Worm (Caenorhabditis elegans): ENCODE measurements around the gene set-13.

set-13 gene

ce11 chrII:2781355-2781754 is 35.4 kb upstream of the set-13 start, which contains the start of gene F08D12.2 (continued):
- TF ChIP-seq B0336.3 (GFP tag; IDR thresholded peaks at IDR 0.05) (no peak), attf-5 (GFP tag; optimal IDR thresholded peaks at IDR 0.05) (no peak), C06A6.2 (GFP tag; conservative IDR thresholded peaks at IDR 0.05) (no peak), F37B4.10 (GFP tag; IDR thresholded peaks at IDR 0.05) (no peak)

- peak; percentile 63; the same call in 1 of the 2 replicates for TF ChIP-seq egrh-3 (GFP tag; IDR thresholded peaks at IDR 0.05)
- TF ChIP-seq zfh-2 (GFP tag; conservative IDR thresholded peaks at IDR 0.05): peak; percentile 73
- no peak for TF ChIP-seq atf-7 (tag; optimal IDR thresholded peaks at IDR 0.05)
Measured at ce11 chrII:2783380-2783779, 33.4 kb upstream of the set-13 start.

- TF ChIP-seq egrh-3 (GFP tag; IDR thresholded peaks at IDR 0.05) (peak; percentile 86; the same call in 1 of the 2 replicates), zfh-2 (GFP tag; conservative IDR thresholded peaks at IDR 0.05) (peak; percentile 88), mel-28 (tag; optimal IDR thresholded peaks at IDR 0.05; ENCODE audit: borderline replicate concordance) (no peak), ceh-79 (tag; optimal IDR thresholded peaks at IDR 0.05) (no peak), gei-17 (GFP tag; optimal IDR thresholded peaks at IDR 0.05) (no peak), sea-2 (GFP tag; IDR thresholded peaks at IDR 0.05) (no peak), athp-1 (tag; optimal IDR thresholded peaks at IDR 0.05) (no peak), F37B4.10 (GFP tag; IDR thresholded peaks at IDR 0.05) (0 out of 2 replicates have a peak, but pooled peaks have one; percentile 64), F49E8.2 (tag; optimal IDR thresholded peaks at IDR 0.05; ENCODE audit: insufficient read depth) (no peak)
Measured at ce11 chrII:2785787-2786186, 31.0 kb upstream of the set-13 start.

ce11 chrII:2787031-2787512 is 29.7 kb upstream of the set-13 start, which contains the start of the genes F08D12.12 and srpa-72:
Gene F08D12.12 (minus strand): TSS chrII:2787081.
Gene srpa-72 (plus strand): TSS chrII:2787481.
- no peak for TF ChIP-seq akir-1 (GFP tag; optimal IDR thresholded peaks at IDR 0.05)
- TF ChIP-seq tbp1 (GFP tag; optimal IDR thresholded peaks at IDR 0.05): peak; percentile 30
- no peak for TF ChIP-seq ama-1 (optimal IDR thresholded peaks at IDR 0.05)
- no peak for TF ChIP-seq ama-1 (GFP tag; optimal IDR thresholded peaks at IDR 0.05)
- TF ChIP-seq ccch-3 (GFP tag; optimal IDR thresholded peaks at IDR 0.05): no peak
- peak; percentile 54 for TF ChIP-seq mcd-1 (GFP tag; IDR thresholded peaks at IDR 0.05)
- TF ChIP-seq madf-3 (GFP tag; IDR thresholded peaks at IDR 0.05): no peak
- TF ChIP-seq cebp-1 (GFP tag; IDR thresholded peaks at IDR 0.05): no peak
- peak; percentile 16 for TF ChIP-seq cebp-1 (tag; optimal IDR thresholded peaks at IDR 0.05)
- no peak for TF ChIP-seq F22D6.2 (tag; optimal IDR thresholded peaks at IDR 0.05)
- no peak for TF ChIP-seq lir-1 (GFP tag; conservative IDR thresholded peaks at IDR 0.05)
- peak; percentile 34; the same call in 1 of the 2 replicates for TF ChIP-seq hmg-1.2 (GFP tag; IDR thresholded peaks at IDR 0.05)
- peak; percentile 36 for TF ChIP-seq lin-54 (GFP tag; optimal IDR thresholded peaks at IDR 0.05)
- peak; percentile 5 to 53 for TF ChIP-seq let-607 (tag; optimal IDR thresholded peaks at IDR 0.05)
- peak; percentile 6 for TF ChIP-seq lsl-1 (GFP tag; optimal IDR thresholded peaks at IDR 0.05)
- no peak for TF ChIP-seq madf-10 (tag; optimal IDR thresholded peaks at IDR 0.05)

ce11 chrII:2787849-2788248 is 28.9 kb upstream of the set-13 start:
- TF ChIP-seq F22D6.2 (tag; optimal IDR thresholded peaks at IDR 0.05) (no peak), nhr-80 (tag; optimal IDR thresholded peaks at IDR 0.05) (no peak), Y53F4B.3 (GFP tag; IDR thresholded peaks at IDR 0.05) (no peak), madf-3 (GFP tag; IDR thresholded peaks at IDR 0.05) (no peak), T26A5.8 (tag; optimal IDR thresholded peaks at IDR 0.05) (no peak), tbp1 (GFP tag; optimal IDR thresholded peaks at IDR 0.05) (no peak), zfh-2 (GFP tag; conservative IDR thresholded peaks at IDR 0.05) (peak; percentile 66; the same call in 1 of the 2 replicates), madf-6 (GFP tag; IDR thresholded peaks at IDR 0.05) (peak; percentile 26; the same call in 1 of the 2 replicates), egrh-3 (GFP tag; IDR thresholded peaks at IDR 0.05) (peak; percentile 25; the same call in 1 of the 2 replicates)
